Fruit fly (Drosophila melanogaster) whole organism, prepupa: ENCODE results near the gene CG32409.

Experiments
- CG10631 ChIP-seq: fragments of 200-800 bp; sonication (Bioruptor generic); optimal IDR thresholded peaks from 2 replicates; lab custom pipeline; 2016; ENCODE audit warnings: missing biosample characterization, missing genetic modification characterization
- CG11294 ChIP-seq: fragments of 200-800 bp; sonication (Bioruptor generic); IDR thresholded peaks from 2 replicates; pipeline ENCODE4 v1.3.6; 2022; ENCODE audit warnings: missing biosample characterization, missing genetic modification characterization
- CG11762 ChIP-seq: fragments of 200-800 bp; sonication (Bioruptor generic); optimal IDR thresholded peaks from 3 replicates; lab custom pipeline; 2016; ENCODE audit warnings: missing biosample characterization, missing genetic modification characterization; ENCODE audit not compliant: insufficient read depth
- CG1621 ChIP-seq: fragments of 200-800 bp; sonication (Bioruptor generic); optimal IDR thresholded peaks from 3 replicates; lab custom pipeline; 2018; ENCODE audit warnings: missing biosample characterization, mild to moderate bottlenecking, missing genetic modification characterization
- CG16779 ChIP-seq: fragments of 200-800 bp; sonication (Bioruptor generic); optimal IDR thresholded peaks from 3 replicates; lab custom pipeline; 2017; ENCODE audit warnings: missing biosample characterization, mild to moderate bottlenecking, missing genetic modification characterization
- CG31627 ChIP-seq: fragments of 200-800 bp; sonication (Bioruptor generic); optimal IDR thresholded peaks from 3 replicates; lab custom pipeline; 2016; ENCODE audit warnings: missing biosample characterization, missing genetic modification characterization
- CG32006 ChIP-seq: fragments of 200-800 bp; sonication (Bioruptor generic); optimal IDR thresholded peaks from 3 replicates; lab custom pipeline; 2017; ENCODE audit warnings: missing biosample characterization, mild to moderate bottlenecking, missing genetic modification characterization
- CG34406 ChIP-seq: fragments of 200-800 bp; sonication (Bioruptor generic); optimal IDR thresholded peaks from 3 replicates; lab custom pipeline; 2016; ENCODE audit warnings: missing biosample characterization, missing genetic modification characterization
- CG3919 ChIP-seq: fragments of 200-800 bp; sonication (Bioruptor generic); optimal IDR thresholded peaks from 3 replicates; lab custom pipeline; 2016; ENCODE audit warnings: missing biosample characterization, missing genetic modification characterization
- CG4318 ChIP-seq: fragments of 200-800 bp; sonication (Bioruptor generic); optimal IDR thresholded peaks from 3 replicates; lab custom pipeline; 2017; ENCODE audit warnings: missing biosample characterization, mild to moderate bottlenecking, missing genetic modification characterization
- CG6276 ChIP-seq: fragments of 200-800 bp; sonication (Bioruptor generic); optimal IDR thresholded peaks from 2 replicates; lab custom pipeline; 2017; ENCODE audit warnings: missing biosample characterization, mild to moderate bottlenecking, missing genetic modification characterization
- CG8119 ChIP-seq: fragments of 200-800 bp; sonication (Bioruptor generic); IDR thresholded peaks from 3 replicates; pipeline ENCODE4 v1.3.6; 2022; ENCODE audit warnings: missing biosample characterization, missing genetic modification characterization
- CG9139 ChIP-seq: fragments of 200-800 bp; sonication (Bioruptor generic); optimal IDR thresholded peaks from 3 replicates; lab custom pipeline; 2017; ENCODE audit warnings: missing biosample characterization, mild to moderate bottlenecking, missing genetic modification characterization
- Eip75B ChIP-seq: fragments of 200-800 bp; sonication (Bioruptor generic); optimal IDR thresholded peaks from 3 replicates; lab custom pipeline; 2016; ENCODE audit warnings: missing biosample characterization, missing genetic modification characterization
- Eip78C ChIP-seq: fragments of 200-800 bp; sonication (Bioruptor generic); peaks from one replicate; lab custom pipeline; 2016; ENCODE audit warnings: missing biosample characterization, missing genetic modification characterization
- Ets21C ChIP-seq: fragments of 200-800 bp; sonication (Bioruptor generic); optimal IDR thresholded peaks from 3 replicates; lab custom pipeline; 2016; ENCODE audit warnings: missing biosample characterization, missing genetic modification characterization
- Gug ChIP-seq: fragments of 200-800 bp; sonication (Bioruptor generic); IDR thresholded peaks from 2 replicates; pipeline ENCODE4 v1.3.6; 2022; ENCODE audit warnings: missing biosample characterization, missing genetic modification characterization
- Hr38 ChIP-seq: sonication (Bioruptor generic); optimal IDR thresholded peaks from 2 replicates; lab custom pipeline; 2016; ENCODE audit warnings: missing biosample characterization, missing genetic modification characterization
- Hr4 ChIP-seq: fragments of 200-800 bp; sonication (Bioruptor generic); optimal IDR thresholded peaks from 3 replicates; lab custom pipeline; 2016; ENCODE audit warnings: missing biosample characterization, missing genetic modification characterization
- Lpt ChIP-seq: fragments of 200-800 bp; sonication (Bioruptor generic); optimal IDR thresholded peaks from 3 replicates; lab custom pipeline; 2016; ENCODE audit warnings: missing biosample characterization, missing genetic modification characterization
- Met ChIP-seq: fragments of 200-800 bp; sonication (Bioruptor generic); optimal IDR thresholded peaks from 3 replicates; lab custom pipeline; 2016; ENCODE audit warnings: missing biosample characterization, missing genetic modification characterization
- OdsH ChIP-seq: fragments of 200-800 bp; sonication (Bioruptor generic); optimal IDR thresholded peaks from 3 replicates; lab custom pipeline; 2016; ENCODE audit warnings: missing biosample characterization, missing genetic modification characterization
- Smox ChIP-seq: fragments of 200-800 bp; sonication (Bioruptor generic); optimal IDR thresholded peaks from 3 replicates; lab custom pipeline; 2016; ENCODE audit warnings: missing biosample characterization, missing genetic modification characterization
- Sox14 ChIP-seq: fragments of 200-800 bp; sonication (Bioruptor generic); optimal IDR thresholded peaks from 3 replicates; lab custom pipeline; 2016; ENCODE audit warnings: missing biosample characterization, missing genetic modification characterization
- Sox15 ChIP-seq: fragments of 200-800 bp; sonication (Bioruptor generic); optimal IDR thresholded peaks from 3 replicates; lab custom pipeline; 2016; ENCODE audit warnings: missing biosample characterization, missing genetic modification characterization
- achi ChIP-seq: fragments of 200-800 bp; sonication (Bioruptor generic); optimal IDR thresholded peaks from 3 replicates; lab custom pipeline; 2016; ENCODE audit warnings: missing biosample characterization, missing genetic modification characterization
- acj6 ChIP-seq: fragments of 200-800 bp; sonication (Bioruptor generic); optimal IDR thresholded peaks from 3 replicates; lab custom pipeline; 2016; ENCODE audit warnings: missing biosample characterization, missing genetic modification characterization
- dac ChIP-seq: fragments of 200-800 bp; sonication (Bioruptor generic); optimal IDR thresholded peaks from 2 replicates; lab custom pipeline; 2017; ENCODE audit warnings: missing biosample characterization, mild to moderate bottlenecking, missing genetic modification characterization
- eg ChIP-seq: fragments of 200-800 bp; sonication (Bioruptor generic); IDR thresholded peaks from 3 replicates; pipeline ENCODE4 v1.3.6; 2022; ENCODE audit warnings: missing biosample characterization, missing genetic modification characterization
- esn ChIP-seq: fragments of 200-800 bp; sonication (Bioruptor generic); optimal IDR thresholded peaks from 2 replicates; lab custom pipeline; 2016; ENCODE audit warnings: missing biosample characterization, mild to moderate bottlenecking, missing genetic modification characterization, moderate library complexity
- fd59A ChIP-seq: fragments of 200-800 bp; sonication (Bioruptor generic); optimal IDR thresholded peaks from 2 replicates; lab custom pipeline; 2017; ENCODE audit warnings: missing biosample characterization, mild to moderate bottlenecking, missing genetic modification characterization, missing genetic modification reagents
- fd85E ChIP-seq: fragments of 200-800 bp; sonication (Bioruptor generic); optimal IDR thresholded peaks from 3 replicates; lab custom pipeline; 2016; ENCODE audit warnings: missing biosample characterization, missing genetic modification characterization
- fkh ChIP-seq: fragments of 200-800 bp; sonication (Bioruptor generic); optimal IDR thresholded peaks from 3 replicates; lab custom pipeline; 2017; ENCODE audit warnings: missing biosample characterization, mild to moderate bottlenecking, missing genetic modification characterization, moderate library complexity
- net ChIP-seq: fragments of 200-800 bp; sonication (Bioruptor generic); optimal IDR thresholded peaks from 3 replicates; lab custom pipeline; 2016; ENCODE audit warnings: missing biosample characterization, missing genetic modification characterization
- pdm3 ChIP-seq: fragments of 200-800 bp; sonication (Bioruptor generic); optimal IDR thresholded peaks from 3 replicates; lab custom pipeline; 2016; ENCODE audit warnings: missing biosample characterization, missing genetic modification characterization
- salr ChIP-seq, 2 experiments: fragments of 200-800 bp; sonication (Bioruptor generic); optimal IDR thresholded peaks; 3 replicates each; lab custom pipeline; 2016 to 2018; ENCODE audit warnings: missing biosample characterization in 2 of 2, missing genetic modification characterization in 2 of 2, mild to moderate bottlenecking in 1 of 2
- ss ChIP-seq, 2 experiments: fragments of 200-800 bp; sonication (Bioruptor generic); optimal IDR thresholded peaks; 2 replicates in 1 of 2; 3 replicates in 1 of 2; lab custom pipeline; 2017 to 2018; ENCODE audit warnings: mild to moderate bottlenecking in 2 of 2, missing biosample characterization in 2 of 2, missing genetic modification characterization in 2 of 2, moderate library complexity in 1 of 2
- vri ChIP-seq: fragments of 200-800 bp; sonication (Bioruptor generic); optimal IDR thresholded peaks from 3 replicates; lab custom pipeline; 2016; ENCODE audit warnings: missing biosample characterization, mild to moderate bottlenecking, missing genetic modification characterization

CG32409 gene

DNA sequence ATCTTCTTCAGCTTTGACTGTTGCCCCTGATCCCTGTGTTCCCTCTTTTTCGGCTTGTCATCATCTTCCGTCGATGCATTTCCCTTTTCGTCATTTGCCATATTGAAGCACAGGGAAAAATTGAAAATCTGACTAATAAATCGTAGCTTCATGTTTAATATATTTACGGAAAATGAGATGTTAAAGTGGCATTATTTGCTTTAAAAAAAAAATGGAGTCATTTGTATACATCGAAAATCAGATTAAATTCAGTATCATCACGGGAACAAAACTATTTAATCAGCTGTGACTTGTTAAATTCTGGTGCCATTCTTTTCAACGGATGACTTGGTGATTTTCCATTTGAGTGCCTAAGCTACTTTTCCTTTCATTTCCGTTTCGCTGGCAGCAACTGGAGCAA lies 7.3 kb downstream of the CG32409 start, which contains the start of gene CG10486:
Gene CG10486 (minus strand): TSS at position 101 of the 400 bp plus-strand sequence.
- no peak for TF ChIP-seq CG11294 (GFP tag; lab: Robert Waterston, UW)
- TF ChIP-seq fd59A (GFP tag; lab: Kevin White, UChicago): no peak
- no peak for TF ChIP-seq ss (GFP tag; optimal IDR thresholded peaks at IDR 0.05; lab: Kevin White, UChicago)
- no peak for TF ChIP-seq CG16779 (tag; lab: Kevin White, UChicago)
- TF ChIP-seq CG34406: no peak
- TF ChIP-seq Hr4 (GFP tag; lab: Kevin White, UChicago): no peak
- TF ChIP-seq CG9139 (GFP tag; lab: Kevin White, UChicago): no peak
- TF ChIP-seq Sox14 (GFP tag; lab: Kevin White, UChicago): no peak
- no peak for TF ChIP-seq CG32006 (GFP tag; lab: Kevin White, UChicago)
- TF ChIP-seq CG6276: no peak
- no peak for TF ChIP-seq acj6
- no peak for TF ChIP-seq CG11762 (GFP tag; lab: Kevin White, UChicago)
- TF ChIP-seq Smox (GFP tag; lab: Kevin White, UChicago): no peak
- TF ChIP-seq fkh: no peak

DNA sequence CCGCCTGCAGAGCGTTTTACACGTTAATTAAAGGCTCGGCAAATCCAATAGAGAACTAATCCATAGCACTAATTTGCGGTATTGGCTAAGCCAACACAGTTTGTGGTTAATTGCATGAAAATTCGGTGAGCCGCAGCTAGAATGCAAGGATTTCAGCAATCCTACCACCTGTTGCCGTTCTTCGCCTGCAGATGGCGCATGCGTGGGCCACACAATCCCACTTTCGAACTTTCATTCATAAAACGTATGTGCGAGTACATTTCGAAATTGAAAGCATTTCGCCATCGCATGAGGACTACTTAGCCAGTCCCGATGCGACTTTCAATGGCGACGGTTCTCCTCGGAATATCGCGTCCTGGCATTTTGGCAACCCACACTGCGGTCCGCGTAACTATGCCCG lies 7.7 kb downstream of the CG32409 start, which contains the start of gene CG13288:
Gene CG13288 (plus strand): TSS at position 305 of the 400 bp plus-strand sequence.
- TF ChIP-seq OdsH (GFP tag; lab: Kevin White, UChicago) (no peak), CG3919 (no peak), CG4318 (GFP tag; lab: Kevin White, UChicago) (no peak), Ets21C (no peak), CG32006 (GFP tag; lab: Kevin White, UChicago) (no peak), achi (GFP tag; lab: Kevin White, UChicago) (no peak), fd85E (GFP tag; lab: Kevin White, UChicago) (no peak), acj6 (no peak), Lpt (GFP tag; lab: Kevin White, UChicago) (no peak), Sox14 (GFP tag; lab: Kevin White, UChicago) (no peak), Eip78C (GFP tag; lab: Kevin White, UChicago) (no peak), net (GFP tag; lab: Kevin White, UChicago) (no peak), Met (GFP tag; lab: Kevin White, UChicago) (no peak), Hr4 (GFP tag; lab: Kevin White, UChicago) (no peak), fkh (no peak), CG31627 (GFP tag; lab: Kevin White, UChicago) (no peak), salr (GFP tag; optimal IDR thresholded peaks at IDR 0.05; lab: Kevin White, UChicago) (no peak), pdm3 (GFP tag; lab: Kevin White, UChicago) (no peak), Sox15 (GFP tag; lab: Kevin White, UChicago) (no peak)

DNA sequence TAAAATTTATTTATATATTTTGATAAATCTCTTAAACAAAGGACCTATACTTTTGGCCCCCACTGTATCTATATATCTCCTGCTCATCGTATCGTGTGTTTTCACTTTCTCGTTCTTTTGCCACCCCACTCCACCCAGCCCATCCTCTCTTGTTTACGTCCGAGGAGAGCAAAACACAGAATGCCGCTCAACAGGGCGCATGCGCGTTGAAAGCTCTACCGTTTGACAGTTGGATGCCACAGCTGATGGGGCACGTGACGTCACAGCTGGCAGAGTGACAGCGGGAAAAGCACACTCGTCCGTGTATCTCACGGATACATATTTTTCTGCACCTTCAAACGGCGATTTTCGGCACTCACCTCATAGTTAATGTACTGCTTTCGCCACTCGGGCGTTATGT lies 21.4 kb downstream of the CG32409 start:
- TF ChIP-seq esn (GFP tag; lab: Kevin White, UChicago): no peak
- 0 out of 3 replicates have a peak, but pooled peaks have one; percentile 20 for TF ChIP-seq eg (GFP tag; lab: Robert Waterston, UW)
- peak; percentile 61 for TF ChIP-seq achi (GFP tag; lab: Kevin White, UChicago)

DNA sequence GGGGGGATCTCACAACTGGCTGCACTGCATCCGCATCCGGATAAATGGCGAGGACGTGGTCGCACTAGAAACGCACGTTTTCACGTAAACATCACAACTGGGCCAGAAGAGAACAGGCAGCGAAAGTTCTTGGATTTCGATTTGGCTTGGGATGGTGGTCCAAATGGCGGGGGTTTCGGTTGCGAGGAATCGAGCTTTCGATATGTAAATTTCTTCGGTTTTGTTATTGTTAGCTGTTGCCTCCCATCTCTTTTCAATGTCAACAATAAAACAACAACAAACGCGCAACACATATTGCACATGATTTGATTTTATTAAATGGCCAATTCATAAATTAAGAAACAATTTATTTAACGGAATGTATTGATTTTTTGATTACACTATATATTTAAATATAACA lies 21.9 kb downstream of the CG32409 start, which contains the start of gene PXo:
Gene PXo (minus strand): TSS at position 101 of the 400 bp plus-strand sequence.
- no peak for TF ChIP-seq CG11294 (GFP tag; lab: Robert Waterston, UW)
- TF ChIP-seq ss (GFP tag; optimal IDR thresholded peaks at IDR 0.05; lab: Kevin White, UChicago): no peak
- TF ChIP-seq acj6: no peak
- TF ChIP-seq Eip75B (GFP tag; lab: Kevin White, UChicago): no peak
- no peak for TF ChIP-seq CG10631 (GFP tag; lab: Kevin White, UChicago)
- no peak for TF ChIP-seq dac (GFP tag; lab: Kevin White, UChicago)
- TF ChIP-seq Hr38 (GFP tag; lab: Kevin White, UChicago): no peak
- TF ChIP-seq Sox15 (GFP tag; lab: Kevin White, UChicago): no peak
- no peak for TF ChIP-seq Gug (GFP tag; lab: Robert Waterston, UW)
- no peak for TF ChIP-seq esn (GFP tag; lab: Kevin White, UChicago)
- TF ChIP-seq vri (GFP tag; lab: Kevin White, UChicago): no peak
- no peak for TF ChIP-seq CG8119 (GFP tag; lab: Robert Waterston, UW)
- no peak for TF ChIP-seq CG1621 (tag; lab: Kevin White, UChicago)
- TF ChIP-seq achi (GFP tag; lab: Kevin White, UChicago): no peak
- TF ChIP-seq CG34406: no peak
- TF ChIP-seq fkh: no peak
